Worm (Caenorhabditis elegans) whole organism, young adult: Measurements from ENCODE around the gene crt-1.

ENCODE experiments used
- C06A6.2 ChIP-seq: fragments of 200-800 bp; sonication (Bioruptor generic); conservative IDR thresholded peaks from 2 replicates; pipeline ENCODE4 v1.3.6; 2022; ENCODE audit warnings: missing genetic modification characterization, missing compliant biosample characterization
- F22D6.2 ChIP-seq: sonication (generic microtip); optimal IDR thresholded peaks from 2 replicates; lab custom pipeline; 2016; ENCODE audit warnings: mild to moderate bottlenecking, missing genetic modification characterization, missing compliant biosample characterization
- F23B12.7 ChIP-seq: sonication (generic microtip); optimal IDR thresholded peaks from 2 replicates; lab custom pipeline; 2017; ENCODE audit warnings: missing genetic modification characterization, mild to moderate bottlenecking, missing compliant biosample characterization, antibody characterized with exemption, moderate library complexity; ENCODE audit not compliant: insufficient read depth
- F52B5.7 ChIP-seq: sonication (generic microtip); optimal IDR thresholded peaks from 2 replicates; lab custom pipeline; 2016; ENCODE audit warnings: mild to moderate bottlenecking, missing genetic modification characterization, missing compliant biosample characterization
- F55B11.4 ChIP-seq: sonication (generic microtip); optimal IDR thresholded peaks from 2 replicates; lab custom pipeline; 2016; ENCODE audit warnings: missing compliant biosample characterization, missing genetic modification characterization, borderline replicate concordance; ENCODE audit not compliant: insufficient read depth
- K11D2.4 ChIP-seq: fragments of 200-800 bp; sonication (Bioruptor generic); IDR thresholded peaks from 2 replicates; pipeline ENCODE4 v1.3.6; 2022; ENCODE audit warnings: missing genetic modification reagents, missing genetic modification characterization, missing compliant biosample characterization
- K12H6.12 ChIP-seq: fragments of 200-800 bp; sonication (Bioruptor generic); optimal IDR thresholded peaks from 2 replicates; lab custom pipeline; 2018; ENCODE audit warnings: mild to moderate bottlenecking, missing genetic modification characterization, missing compliant biosample characterization
- Y95B8A.8 ChIP-seq: fragments of 200-800 bp; sonication (Bioruptor generic); IDR thresholded peaks from 2 replicates; pipeline ENCODE4 v1.3.6; 2022; ENCODE audit warnings: missing genetic modification reagents, missing genetic modification characterization, missing compliant biosample characterization
- ZK185.1 ChIP-seq: sonication (generic microtip); optimal IDR thresholded peaks from 2 replicates; lab custom pipeline; 2016; ENCODE audit warnings: mild to moderate bottlenecking, missing genetic modification characterization, missing compliant biosample characterization; ENCODE audit not compliant: poor library complexity, severe bottlenecking
- ama-1 ChIP-seq, 3 experiments: fragments of 150-350 bp in 1 of 3; sonication (generic microtip) in 2 of 3; optimal IDR thresholded peaks; 2 replicates each; lab custom pipeline; 2014 to 2018; ENCODE audit warnings: missing biosample characterization in 2 of 3, missing genetic modification characterization in 2 of 3, missing genetic modification reagents in 2 of 3
- aptf-3 ChIP-seq: fragments of 200-800 bp; sonication (Bioruptor generic); IDR thresholded peaks from 2 replicates; pipeline ENCODE4 v1.3.6; 2022; ENCODE audit warnings: missing genetic modification characterization, missing compliant biosample characterization
- attf-5 ChIP-seq: fragments of 200-800 bp; sonication (Bioruptor generic); optimal IDR thresholded peaks from 2 replicates; lab custom pipeline; 2018; ENCODE audit warnings: mild to moderate bottlenecking, missing genetic modification characterization, missing compliant biosample characterization
- cebp-1 ChIP-seq, 2 experiments: fragments of 200-800 bp in 1 of 2; sonication (Bioruptor generic) in 1 of 2; sonication (generic microtip) in 1 of 2; IDR thresholded peaks in 1 of 2; optimal IDR thresholded peaks in 1 of 2; 2 replicates each; pipeline versions ENCODE4 v1.3.6 to Lab custom; 2017 to 2022; ENCODE audit warnings: missing compliant biosample characterization in 2 of 2, missing genetic modification characterization in 2 of 2, mild to moderate bottlenecking in 1 of 2, missing genetic modification reagents in 1 of 2, moderate library complexity in 1 of 2
- ceh-100 ChIP-seq: fragments of 200-800 bp; sonication (Bioruptor generic); IDR thresholded peaks from 2 replicates; pipeline ENCODE4 v1.3.6; 2022; ENCODE audit warnings: missing genetic modification reagents, missing genetic modification characterization, missing compliant biosample characterization
- ceh-27 ChIP-seq: fragments of 200-800 bp; sonication (Bioruptor generic); optimal IDR thresholded peaks from 2 replicates; lab custom pipeline; 2018; ENCODE audit warnings: mild to moderate bottlenecking, missing genetic modification characterization, moderate library complexity, missing compliant biosample characterization
- chd-7 ChIP-seq: sonication (generic microtip); optimal IDR thresholded peaks from 2 replicates; lab custom pipeline; 2016; ENCODE audit warnings: mild to moderate bottlenecking, missing genetic modification characterization, moderate library complexity, missing compliant biosample characterization
- die-1 ChIP-seq: sonication (generic microtip); optimal IDR thresholded peaks from 2 replicates; lab custom pipeline; 2016; ENCODE audit warnings: missing genotype, mild to moderate bottlenecking, missing genetic modification characterization, missing compliant biosample characterization
- efl-1 ChIP-seq: fragments of 150-350 bp; optimal IDR thresholded peaks from 2 replicates; lab custom pipeline; 2014; ENCODE audit warnings: missing biosample characterization, missing genetic modification reagents, missing genetic modification characterization
- egl-18 ChIP-seq: fragments of 200-800 bp; sonication (Bioruptor generic); IDR thresholded peaks from 2 replicates; pipeline ENCODE4 v1.3.6; 2022; ENCODE audit warnings: missing genetic modification reagents, missing genetic modification characterization, missing compliant biosample characterization
- egl-44 ChIP-seq: fragments of 200-800 bp; sonication (Bioruptor generic); IDR thresholded peaks from 2 replicates; pipeline ENCODE4 v1.3.6; 2022; ENCODE audit warnings: missing genetic modification reagents, missing genetic modification characterization, missing compliant biosample characterization
- ekl-4 ChIP-seq: fragments of 200-800 bp; sonication (Bioruptor generic); IDR thresholded peaks from 2 replicates; pipeline ENCODE4 v1.3.6; 2022; ENCODE audit warnings: missing genetic modification reagents, missing genetic modification characterization, missing compliant biosample characterization
- fkh-3 ChIP-seq: sonication (generic microtip); optimal IDR thresholded peaks from 2 replicates; lab custom pipeline; 2016; ENCODE audit warnings: mild to moderate bottlenecking, missing genetic modification characterization, missing compliant biosample characterization
- hlh-26 ChIP-seq: fragments of 200-800 bp; sonication (Bioruptor generic); conservative IDR thresholded peaks from 2 replicates; pipeline ENCODE4 v1.3.6; 2022; ENCODE audit warnings: missing genetic modification reagents, missing genetic modification characterization, missing compliant biosample characterization
- hmg-1.2 ChIP-seq: fragments of 200-800 bp; sonication (Bioruptor generic); IDR thresholded peaks from 2 replicates; pipeline ENCODE4 v1.3.6; 2022; ENCODE audit warnings: missing genetic modification reagents, missing genetic modification characterization, missing compliant biosample characterization
- let-526 ChIP-seq: fragments of 200-800 bp; sonication (Bioruptor generic); IDR thresholded peaks from 2 replicates; pipeline ENCODE4 v1.3.6; 2022; ENCODE audit warnings: missing genetic modification reagents, missing genetic modification characterization, missing compliant biosample characterization
- lir-1 ChIP-seq: fragments of 200-800 bp; sonication (Bioruptor generic); conservative IDR thresholded peaks from 2 replicates; pipeline ENCODE4 v1.3.6; 2022; ENCODE audit warnings: missing genetic modification reagents, missing genetic modification characterization, missing compliant biosample characterization
- lsl-1 ChIP-seq: fragments of 200-800 bp; sonication (Bioruptor generic); optimal IDR thresholded peaks from 2 replicates; lab custom pipeline; 2018; ENCODE audit warnings: mild to moderate bottlenecking, missing genetic modification characterization, moderate library complexity, missing compliant biosample characterization
- madf-10 ChIP-seq: sonication (generic microtip); optimal IDR thresholded peaks from 2 replicates; lab custom pipeline; 2016; ENCODE audit warnings: mild to moderate bottlenecking, missing genetic modification characterization, missing compliant biosample characterization
- mcd-1 ChIP-seq: fragments of 200-800 bp; sonication (Bioruptor generic); IDR thresholded peaks from 2 replicates; pipeline ENCODE4 v1.3.6; 2022; ENCODE audit warnings: missing genetic modification reagents, missing genetic modification characterization, missing compliant biosample characterization
- nfya-2 ChIP-seq: fragments of 200-800 bp; sonication (Bioruptor generic); IDR thresholded peaks from 2 replicates; pipeline ENCODE4 v1.3.6; 2022; ENCODE audit warnings: missing genetic modification reagents, missing genetic modification characterization, missing compliant biosample characterization
- nhr-27 ChIP-seq: fragments of 200-800 bp; sonication (Bioruptor generic); optimal IDR thresholded peaks from 2 replicates; lab custom pipeline; 2018; ENCODE audit warnings: mild to moderate bottlenecking, missing genetic modification characterization, moderate library complexity, missing compliant biosample characterization
- nhr-80 ChIP-seq: sonication (generic microtip); optimal IDR thresholded peaks from 2 replicates; lab custom pipeline; 2016; ENCODE audit warnings: missing genetic modification characterization, missing compliant biosample characterization
- pbrm-1 ChIP-seq: fragments of 200-800 bp; sonication (Bioruptor generic); IDR thresholded peaks from 2 replicates; pipeline ENCODE4 v1.3.6; 2022; ENCODE audit warnings: missing genetic modification reagents, missing genetic modification characterization, missing compliant biosample characterization
- rcor-1 ChIP-seq: fragments of 200-800 bp; sonication (Bioruptor generic); IDR thresholded peaks from 2 replicates; pipeline ENCODE4 v1.3.6; 2022; ENCODE audit warnings: missing genetic modification reagents, missing genetic modification characterization, missing compliant biosample characterization
- sdz-38 ChIP-seq: sonication (generic microtip); optimal IDR thresholded peaks from 2 replicates; lab custom pipeline; 2016; ENCODE audit warnings: missing genotype, missing genetic modification characterization, missing compliant biosample characterization
- snpc-4 ChIP-seq, 5 experiments: fragments of 150-350 bp in 1 of 5; sonication (generic microtip) in 4 of 5; optimal IDR thresholded peaks; 2 replicates each; lab custom pipeline; 2014 to 2018; ENCODE audit warnings: missing genetic modification characterization in 5 of 5, missing biosample characterization in 3 of 5, antibody characterized with exemption in 2 of 5, mild to moderate bottlenecking in 2 of 5, missing compliant biosample characterization in 2 of 5, missing genotype in 2 of 5, moderate library complexity in 2 of 5, missing genetic modification reagents in 1 of 5
- unc-62 ChIP-seq: fragments of 150-350 bp; optimal IDR thresholded peaks from 2 replicates; lab custom pipeline; 2014; ENCODE audit warnings: missing biosample characterization, missing genetic modification reagents, missing genetic modification characterization
- ztf-18 ChIP-seq: sonication (generic microtip); optimal IDR thresholded peaks from 2 replicates; lab custom pipeline; 2016; ENCODE audit warnings: missing genotype, mild to moderate bottlenecking, missing genetic modification characterization, missing compliant biosample characterization
- ztf-3 ChIP-seq: fragments of 200-800 bp; sonication (Bioruptor generic); optimal IDR thresholded peaks from 2 replicates; lab custom pipeline; 2018; ENCODE audit warnings: mild to moderate bottlenecking, missing genetic modification characterization, missing compliant biosample characterization

crt-1 gene

DNA sequence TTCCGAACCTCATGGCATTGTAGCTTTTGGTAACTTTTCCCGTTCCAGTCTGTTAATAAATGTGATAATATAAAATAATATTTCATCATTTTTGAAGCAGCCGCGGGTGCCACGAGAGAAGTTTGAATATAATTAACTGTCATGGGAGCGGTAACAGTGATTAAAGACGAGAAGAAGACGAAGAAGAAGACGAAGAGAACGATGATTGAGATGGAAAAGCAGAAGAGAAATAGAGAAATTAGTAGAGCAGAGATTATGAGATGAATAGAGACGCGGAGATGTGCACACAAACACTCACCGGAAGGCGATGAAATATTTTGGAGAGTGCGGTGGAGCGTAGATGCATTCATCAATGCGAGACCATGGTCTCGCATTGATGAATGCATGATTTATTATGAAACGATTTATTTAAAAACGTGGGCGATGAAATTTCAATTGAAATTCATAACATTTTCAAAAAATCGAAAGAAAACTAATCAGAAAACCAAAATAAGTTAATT, 47.1 kb downstream of the crt-1 start, which contains the start of gene seip-1:
TSS of gene seip-1 (minus strand) at position 51 of the 500 bp plus-strand sequence.
- peak; percentile 4 for TF ChIP-seq ceh-27 (GFP tag; lab: Kevin White, UChicago)
- TF ChIP-seq ZK185.1 (tag; lab: Kevin White, UChicago): peak; percentile 38
- TF ChIP-seq hmg-1.2 (GFP tag; lab: Robert Waterston, UW): peak; percentile 86; the same call in 1 of the 2 replicates
- TF ChIP-seq F23B12.7 (tag; lab: Kevin White, UChicago): peak; percentile 84
- TF ChIP-seq die-1 (tag; lab: Kevin White, UChicago): no peak
- peak; percentile 61; the same call in 1 of the 2 replicates for TF ChIP-seq K11D2.4 (GFP tag; lab: Robert Waterston, UW)
- TF ChIP-seq F22D6.2 (tag; lab: Kevin White, UChicago): no peak
- peak; percentile 24 for TF ChIP-seq madf-10 (tag; lab: Kevin White, UChicago)
- TF ChIP-seq nfya-2 (GFP tag; lab: Robert Waterston, UW): no peak
- 0 out of 2 replicates have a peak, but pooled peaks have one; percentile 33 for TF ChIP-seq ekl-4 (GFP tag; lab: Robert Waterston, UW)
- no peak for TF ChIP-seq let-526
- peak; percentile 62 for TF ChIP-seq rcor-1 (GFP tag; lab: Robert Waterston, UW)
- no peak for TF ChIP-seq egl-18 (GFP tag; lab: Robert Waterston, UW)
- no peak for TF ChIP-seq nhr-27 (tag; lab: Kevin White, UChicago)
- TF ChIP-seq lsl-1 (GFP tag; lab: Kevin White, UChicago): peak; percentile 37
- peak; percentile 95 for TF ChIP-seq mcd-1
- 0 out of 2 replicates have a peak, but pooled peaks have one; percentile 38 for TF ChIP-seq egl-44 (GFP tag; lab: Robert Waterston, UW)
- TF ChIP-seq efl-1 (GFP tag; lab: Kevin White, UChicago): peak; percentile 48
- TF ChIP-seq Y95B8A.8: 0 out of 2 replicates have a peak, but pooled peaks have one; percentile 57
- no peak for TF ChIP-seq C06A6.2
- peak; percentile 94 for TF ChIP-seq nhr-80 (tag; lab: Kevin White, UChicago)
- TF ChIP-seq F52B5.7: no peak
- peak; percentile 55; the same call in 1 of the 2 replicates for TF ChIP-seq pbrm-1 (GFP tag; lab: Robert Waterston, UW)
- no peak for TF ChIP-seq hlh-26
- TF ChIP-seq cebp-1 (GFP tag; IDR thresholded peaks at IDR 0.05; lab: Robert Waterston, UW): peak; percentile 70
- peak; percentile 94 for TF ChIP-seq cebp-1 (tag; optimal IDR thresholded peaks at IDR 0.05; lab: Kevin White, UChicago)
- peak; percentile 36 for TF ChIP-seq ztf-18
- TF ChIP-seq lir-1 (GFP tag; lab: Robert Waterston, UW): 0 out of 2 replicates have a peak, but pooled peaks have one; percentile 16
- peak; percentile 65 for TF ChIP-seq unc-62 (GFP tag; lab: Kevin White, UChicago)
- peak; percentile 10 for TF ChIP-seq ama-1 (optimal IDR thresholded peaks at IDR 0.05; lab: Kevin White, UChicago)
- TF ChIP-seq ama-1 (GFP tag; optimal IDR thresholded peaks at IDR 0.05; lab: Kevin White, UChicago): no peak
- peak; percentile 90 for TF ChIP-seq attf-5 (GFP tag; lab: Kevin White, UChicago)
- TF ChIP-seq snpc-4 (GFP tag; optimal IDR thresholded peaks at IDR 0.05; lab: Kevin White, UChicago): no peak
- peak in 3 of 4 experiments; percentile 7 to 79 (median 37) for TF ChIP-seq snpc-4 (tag; optimal IDR thresholded peaks at IDR 0.05; lab: Kevin White, UChicago)
- peak; percentile 36 for TF ChIP-seq K12H6.12 (tag; lab: Kevin White, UChicago)

DNA sequence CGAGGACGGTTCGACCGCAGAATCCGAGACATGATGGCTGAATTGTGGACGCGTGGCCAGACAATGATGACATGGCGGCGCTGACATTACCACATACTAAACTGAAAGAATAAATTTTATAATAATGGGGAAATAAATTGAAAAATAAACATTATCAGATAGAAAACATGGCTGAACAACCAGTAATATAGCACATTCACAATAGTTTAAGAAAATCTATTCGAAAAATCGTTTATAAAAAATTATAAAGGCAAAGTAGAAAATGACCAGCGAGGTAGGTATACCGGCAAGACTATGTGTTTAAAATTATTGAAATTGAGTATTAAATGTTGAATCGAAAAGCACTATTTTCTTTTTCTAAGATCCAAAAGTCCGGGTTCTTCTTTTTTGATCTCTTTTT, 49.2 kb downstream of the crt-1 start, which contains the start of gene jamp-1:
TSS of gene jamp-1 (minus strand) at position 101 of the 400 bp plus-strand sequence.
- TF ChIP-seq ztf-3 (GFP tag; lab: Kevin White, UChicago): no peak
- TF ChIP-seq aptf-3 (GFP tag; lab: Robert Waterston, UW): no peak
- TF ChIP-seq ekl-4 (GFP tag; lab: Robert Waterston, UW): no peak
- TF ChIP-seq fkh-3 (tag; lab: Kevin White, UChicago): no peak
- no peak for TF ChIP-seq lsl-1 (GFP tag; lab: Kevin White, UChicago)
- no peak for TF ChIP-seq chd-7 (tag; lab: Kevin White, UChicago)
- TF ChIP-seq ceh-100 (GFP tag; lab: Robert Waterston, UW): no peak
- no peak for TF ChIP-seq sdz-38
- no peak for TF ChIP-seq F55B11.4 (tag; lab: Kevin White, UChicago)
- no peak for TF ChIP-seq die-1 (tag; lab: Kevin White, UChicago)
